Fruit fly (Drosophila melanogaster) whole organism, embryonic: Measurements from ENCODE around the gene CG44000.
A peak's percentile ranks its signal among the peaks of the same experiment; 100 is the strongest.

Experiments used
- Atf3 ChIP-seq: fragments of 200-800 bp; sonication (Bioruptor generic); optimal IDR thresholded peaks from 3 replicates; lab custom pipeline; 2016; ENCODE audit warnings: missing biosample characterization, missing genetic modification characterization
- CG10654 ChIP-seq: fragments of 200-800 bp; sonication (Bioruptor generic); optimal IDR thresholded peaks from 2 replicates; lab custom pipeline; 2016; ENCODE audit warnings: missing biosample characterization, missing genetic modification characterization
- CG10979 ChIP-seq: fragments of 200-800 bp; sonication (Bioruptor generic); optimal IDR thresholded peaks from 2 replicates; lab custom pipeline; 2018; ENCODE audit warnings: missing biosample characterization, mild to moderate bottlenecking, missing genetic modification characterization, moderate library complexity
- CG12769 ChIP-seq: fragments of 200-800 bp; sonication (Bioruptor generic); optimal IDR thresholded peaks from 2 replicates; lab custom pipeline; 2019; ENCODE audit warnings: missing biosample characterization, mild to moderate bottlenecking, missing genetic modification characterization, moderate library complexity
- CG13296 ChIP-seq: fragments of 200-800 bp; sonication (Bioruptor generic); optimal IDR thresholded peaks from 3 replicates; lab custom pipeline; 2018; ENCODE audit warnings: missing biosample characterization, mild to moderate bottlenecking, missing genetic modification characterization
- CG13624 ChIP-seq: fragments of 200-800 bp; sonication (Bioruptor generic); optimal IDR thresholded peaks from 2 replicates; lab custom pipeline; 2016; ENCODE audit warnings: missing biosample characterization, missing genetic modification characterization
- CG16779 ChIP-seq: fragments of 200-800 bp; sonication (Bioruptor generic); IDR thresholded peaks from 2 replicates; pipeline ENCODE4 v1.3.6; 2022; ENCODE audit warnings: missing biosample characterization, missing genetic modification characterization
- CG2712 ChIP-seq: fragments of 200-800 bp; optimal IDR thresholded peaks from 3 replicates; lab custom pipeline; 2019; ENCODE audit warnings: missing biosample characterization, mild to moderate bottlenecking, missing genetic modification characterization, moderate library complexity
- CG31224 ChIP-seq: fragments of 200-800 bp; sonication (Bioruptor generic); IDR thresholded peaks from 2 replicates; pipeline ENCODE4 v1.3.6; 2022; ENCODE audit warnings: missing biosample characterization, missing genetic modification characterization
- CG34224 ChIP-seq: fragments of 200-800 bp; sonication (Bioruptor generic); IDR thresholded peaks from 3 replicates; pipeline ENCODE4 v1.3.6; 2022; ENCODE audit warnings: missing biosample characterization, missing genetic modification characterization; ENCODE audit not compliant: partially characterized antibody
- CG4854 ChIP-seq: fragments of 200-800 bp; sonication (Bioruptor generic); optimal IDR thresholded peaks from 2 replicates; lab custom pipeline; 2016; ENCODE audit warnings: missing biosample characterization, missing genetic modification characterization, inconsistent platforms
- CG6272 ChIP-seq: fragments of 200-800 bp; sonication (Bioruptor generic); IDR thresholded peaks from 2 replicates; pipeline ENCODE4 v1.3.6; 2022; ENCODE audit warnings: missing biosample characterization, missing genetic modification characterization
- CG7839 ChIP-seq: fragments of 200-800 bp; sonication (Bioruptor generic); optimal IDR thresholded peaks from 3 replicates; lab custom pipeline; 2018; ENCODE audit warnings: missing biosample characterization, mild to moderate bottlenecking, missing genetic modification characterization, moderate library complexity
- CG8765 ChIP-seq: fragments of 200-800 bp; sonication (Bioruptor generic); IDR thresholded peaks from 2 replicates; pipeline ENCODE4 v1.3.6; 2022; ENCODE audit warnings: missing biosample characterization, missing genetic modification characterization
- CkIIα-i1 ChIP-seq: fragments of 200-800 bp; sonication (Bioruptor generic); IDR thresholded peaks from 2 replicates; pipeline ENCODE4 v1.3.6; 2022; ENCODE audit warnings: missing biosample characterization, missing genetic modification characterization
- D19A ChIP-seq: fragments of 200-800 bp; optimal IDR thresholded peaks from 3 replicates; lab custom pipeline; 2019; ENCODE audit warnings: missing biosample characterization, mild to moderate bottlenecking, missing genetic modification characterization, moderate library complexity
- Dfd ChIP-seq, 2 experiments: fragments of >200 bp; optimal IDR thresholded peaks; 2 replicates each; lab custom pipeline; 2017; ENCODE audit warnings: missing biosample characterization in 2 of 2, missing genetic modification characterization in 2 of 2
- Doc3 ChIP-seq: fragments of 200-800 bp; sonication (Bioruptor generic); IDR thresholded peaks from 3 replicates; pipeline ENCODE4 v1.3.6; 2022; ENCODE audit warnings: missing biosample characterization, missing genetic modification characterization; ENCODE audit not compliant: partially characterized antibody
- Ets97D ChIP-seq: fragments of 200-800 bp; sonication (Bioruptor generic); optimal IDR thresholded peaks from 3 replicates; lab custom pipeline; 2016; ENCODE audit warnings: missing biosample characterization, missing genetic modification characterization
- Fer2 ChIP-seq: fragments of 200-800 bp; sonication (Bioruptor generic); optimal IDR thresholded peaks from 2 replicates; lab custom pipeline; 2018; ENCODE audit warnings: missing biosample characterization, mild to moderate bottlenecking, missing genetic modification characterization, moderate library complexity
- HLHmδ ChIP-seq: fragments of 200-800 bp; sonication (Bioruptor generic); optimal IDR thresholded peaks from 2 replicates; lab custom pipeline; 2018; ENCODE audit warnings: missing biosample characterization, mild to moderate bottlenecking, missing genetic modification characterization, moderate library complexity
- Hey ChIP-seq: fragments of 200-800 bp; sonication (Bioruptor generic); optimal IDR thresholded peaks from 3 replicates; lab custom pipeline; 2018; ENCODE audit warnings: missing biosample characterization, mild to moderate bottlenecking, missing genetic modification characterization
- HmgZ ChIP-seq: fragments of 200-800 bp; sonication (Bioruptor generic); optimal IDR thresholded peaks from 2 replicates; lab custom pipeline; 2018; ENCODE audit warnings: missing biosample characterization, mild to moderate bottlenecking, missing genetic modification characterization
- Kr ChIP-seq: fragments of 200-800 bp; sonication (Bioruptor generic); optimal IDR thresholded peaks from 2 replicates; lab custom pipeline; 2017; ENCODE audit warnings: missing biosample characterization, mild to moderate bottlenecking, missing genetic modification characterization
- Lim3 ChIP-seq: fragments of 200-800 bp; sonication (Bioruptor generic); IDR thresholded peaks from 2 replicates; pipeline ENCODE4 v1.3.6; 2022; ENCODE audit warnings: missing biosample characterization, missing genetic modification characterization
- MBD-R2 ChIP-seq: fragments of 200-800 bp; sonication (Bioruptor generic); IDR thresholded peaks from 2 replicates; pipeline ENCODE4 v1.3.6; 2022; ENCODE audit warnings: missing biosample characterization, missing genetic modification characterization
- Med ChIP-seq: fragments of 200-800 bp; sonication (Bioruptor generic); peaks from one replicate; lab custom pipeline; 2016; ENCODE audit warnings: missing biosample characterization, missing genetic modification characterization, mild to moderate bottlenecking, inconsistent platforms, moderate library complexity
- NFAT ChIP-seq: fragments of 200-800 bp; sonication (Bioruptor generic); IDR thresholded peaks from 2 replicates; pipeline ENCODE4 v1.3.6; 2022; ENCODE audit warnings: missing biosample characterization, missing genetic modification characterization
- Opbp ChIP-seq: fragments of 200-800 bp; sonication (Bioruptor generic); IDR thresholded peaks from 3 replicates; pipeline ENCODE4 v1.3.6; 2022; ENCODE audit warnings: missing biosample characterization, missing genetic modification characterization; ENCODE audit not compliant: partially characterized antibody
- Optix ChIP-seq: fragments of 200-800 bp; sonication (Bioruptor generic); IDR thresholded peaks from 3 replicates; pipeline ENCODE4 v1.3.6; 2022; ENCODE audit warnings: missing biosample characterization, missing genetic modification characterization
- Poxn ChIP-seq: fragments of 200-800 bp; sonication (Bioruptor generic); IDR thresholded peaks from 2 replicates; pipeline ENCODE4 v1.3.6; 2022; ENCODE audit warnings: missing biosample characterization, missing genetic modification characterization
- Sox100B ChIP-seq: fragments of 200-800 bp; sonication (Bioruptor generic); optimal IDR thresholded peaks from 3 replicates; lab custom pipeline; 2018; ENCODE audit warnings: missing biosample characterization, mild to moderate bottlenecking, missing genetic modification characterization
- al ChIP-seq: fragments of 200-800 bp; sonication (Bioruptor generic); IDR thresholded peaks from 2 replicates; pipeline ENCODE4 v1.3.6; 2022; ENCODE audit warnings: missing biosample characterization, missing genetic modification characterization
- bab2 ChIP-seq: fragments of 200-800 bp; sonication (Bioruptor generic); optimal IDR thresholded peaks from 2 replicates; lab custom pipeline; 2016; ENCODE audit warnings: missing biosample characterization, missing genetic modification characterization
- bowl ChIP-seq: fragments of 200-800 bp; sonication (Bioruptor generic); IDR thresholded peaks from 2 replicates; pipeline ENCODE4 v1.3.6; 2022; ENCODE audit warnings: missing biosample characterization, missing genetic modification characterization
- cas ChIP-seq: fragments of 200-800 bp; sonication (Bioruptor generic); IDR thresholded peaks from 2 replicates; pipeline ENCODE4 v1.3.6; 2022; ENCODE audit warnings: missing biosample characterization, missing genetic modification characterization
- cg ChIP-seq: fragments of 200-800 bp; sonication (Bioruptor generic); optimal IDR thresholded peaks from 3 replicates; lab custom pipeline; 2019; ENCODE audit warnings: missing biosample characterization, mild to moderate bottlenecking, missing genetic modification characterization, moderate library complexity
- her ChIP-seq: fragments of 200-800 bp; sonication (Bioruptor generic); optimal IDR thresholded peaks from 2 replicates; lab custom pipeline; 2016; ENCODE audit warnings: missing biosample characterization, missing genetic modification characterization
- lmd ChIP-seq: fragments of 200-800 bp; sonication (Bioruptor generic); IDR thresholded peaks from 2 replicates; pipeline ENCODE4 v1.3.6; 2022; ENCODE audit warnings: missing biosample characterization, missing genetic modification characterization
- lov ChIP-seq, 2 experiments: fragments of 200-800 bp in 1 of 2; fragments of >200 bp in 1 of 2; sonication (Bioruptor generic) in 1 of 2; IDR thresholded peaks in 1 of 2; optimal IDR thresholded peaks in 1 of 2; 2 replicates in 1 of 2; 3 replicates in 1 of 2; pipeline versions ENCODE4 v1.3.6 to Lab custom; 2017 to 2022; ENCODE audit warnings: missing biosample characterization in 1 of 2, missing genetic modification characterization in 1 of 2
- mam ChIP-seq: fragments of 200-800 bp; sonication (Bioruptor generic); optimal IDR thresholded peaks from 3 replicates; lab custom pipeline; 2016; ENCODE audit warnings: missing biosample characterization, missing genetic modification characterization
- nmo ChIP-seq: fragments of 200-800 bp; sonication (Bioruptor generic); optimal IDR thresholded peaks from 2 replicates; lab custom pipeline; 2018; ENCODE audit warnings: missing biosample characterization, mild to moderate bottlenecking, missing genetic modification characterization, moderate library complexity
- org-1 ChIP-seq: fragments of 200-800 bp; sonication (Bioruptor generic); optimal IDR thresholded peaks from 2 replicates; lab custom pipeline; 2017; ENCODE audit warnings: missing biosample characterization, missing genetic modification characterization
- otp ChIP-seq: fragments of 200-800 bp; sonication (Bioruptor generic); IDR thresholded peaks from 3 replicates; pipeline ENCODE4, ENCODE4 v1.3.6; 2022; ENCODE audit warnings: missing biosample characterization, missing genetic modification characterization
- pnt ChIP-seq: fragments of 200-800 bp; sonication (Bioruptor generic); optimal IDR thresholded peaks from 3 replicates; lab custom pipeline; 2016; ENCODE audit warnings: missing biosample characterization, missing genetic modification characterization
- rib ChIP-seq: fragments of 200-800 bp; sonication (Bioruptor generic); IDR thresholded peaks from 2 replicates; pipeline ENCODE4 v1.3.6; 2022; ENCODE audit warnings: missing biosample characterization, missing genetic modification characterization
- sens-2 ChIP-seq: fragments of 200-800 bp; sonication (Bioruptor generic); IDR thresholded peaks from 2 replicates; pipeline ENCODE4 v1.3.6; 2022; ENCODE audit warnings: missing biosample characterization, missing genetic modification characterization
- seq ChIP-seq: fragments of 200-800 bp; sonication (Bioruptor generic); IDR thresholded peaks from 2 replicates; pipeline ENCODE4 v1.3.6; 2022; ENCODE audit warnings: missing biosample characterization, missing genetic modification characterization
- shn ChIP-seq: fragments of 200-800 bp; sonication (Bioruptor generic); optimal IDR thresholded peaks from 3 replicates; lab custom pipeline; 2016; ENCODE audit warnings: missing biosample characterization, missing genetic modification characterization
- slp2 ChIP-seq: fragments of 200-800 bp; sonication (Bioruptor generic); optimal IDR thresholded peaks from 2 replicates; lab custom pipeline; 2016; ENCODE audit warnings: missing biosample characterization, missing genetic modification characterization
- tup ChIP-seq: fragments of 200-800 bp; sonication (Bioruptor generic); optimal IDR thresholded peaks from 2 replicates; lab custom pipeline; 2016; ENCODE audit warnings: missing biosample characterization, mild to moderate bottlenecking, missing genetic modification characterization, moderate library complexity
- vfl ChIP-seq: fragments of 200-800 bp; sonication (Bioruptor generic); optimal IDR thresholded peaks from 2 replicates; lab custom pipeline; 2016; ENCODE audit warnings: missing biosample characterization, missing genetic modification characterization

CG44000 gene

DNA sequence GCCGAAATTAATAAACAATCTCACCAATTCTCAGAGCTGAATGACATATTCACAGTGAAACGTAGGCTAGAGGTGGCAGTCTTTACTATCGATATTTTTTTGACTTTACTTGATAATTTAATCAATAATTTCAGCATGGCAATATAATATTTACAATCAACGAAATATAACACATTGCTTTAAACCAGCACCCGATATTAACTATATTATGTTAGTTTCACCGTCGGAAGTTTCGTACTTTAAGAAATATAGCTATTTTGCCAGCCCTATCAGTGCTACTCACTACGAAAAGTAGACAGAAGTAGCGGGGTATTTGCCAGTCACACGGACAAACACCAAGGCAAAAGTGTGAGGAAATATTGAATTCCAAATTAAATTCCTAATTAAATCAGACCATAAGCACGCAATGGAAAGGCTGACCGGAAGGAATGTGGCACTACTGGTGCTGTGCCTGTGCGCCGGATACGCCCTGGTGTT lies 32.2 kb upstream of the CG44000 start, which contains the start of the genes CG31917, Tfb5 and SelT (continued):
- no peak for TF ChIP-seq Kr (GFP tag; lab: Kevin White, UChicago)
- no peak for TF ChIP-seq Dfd (GFP tag; optimal IDR thresholded peaks at IDR 0.05; lab: Kevin White, UChicago)
- no peak for TF ChIP-seq pnt
- no peak for TF ChIP-seq al (GFP tag; lab: Robert Waterston, UW)
- TF ChIP-seq cas (GFP tag; lab: Robert Waterston, UW) = no peak
- no peak for TF ChIP-seq slp2 (GFP tag; lab: Kevin White, UChicago)
- TF ChIP-seq tup = no peak
- no peak for TF ChIP-seq rib
- no peak for TF ChIP-seq Poxn (GFP tag; lab: Robert Waterston, UW)
- TF ChIP-seq bowl (GFP tag; lab: Robert Waterston, UW) = no peak
- TF ChIP-seq Optix (GFP tag; lab: Robert Waterston, UW) = no peak
- peak; percentile 49 for TF ChIP-seq shn
- TF ChIP-seq CG31224 (GFP tag; lab: Robert Waterston, UW) = no peak
- TF ChIP-seq Doc3 (GFP tag; lab: Robert Waterston, UW) = peak; percentile 83
- TF ChIP-seq NFAT (GFP tag; lab: Robert Waterston, UW) = no peak
- peak; percentile 76 for TF ChIP-seq HmgZ (tag; lab: Kevin White, UChicago)
- peak; percentile 93 for TF ChIP-seq MBD-R2
- peak; percentile 60 for TF ChIP-seq lov (optimal IDR thresholded peaks at IDR 0.05; lab: Kevin White, UChicago)
- TF ChIP-seq lov (GFP tag; IDR thresholded peaks at IDR 0.05; lab: Robert Waterston, UW) = no peak
- no peak for TF ChIP-seq CG10654
- TF ChIP-seq CkIIα-i1 (GFP tag; lab: Robert Waterston, UW) = no peak
- peak; percentile 92 for TF ChIP-seq Med (GFP tag; lab: Kevin White, UChicago)
- peak; percentile 76 for TF ChIP-seq nmo
- peak; percentile 65 for TF ChIP-seq Ets97D
- no peak for TF ChIP-seq sens-2 (GFP tag; lab: Robert Waterston, UW)
- no peak for TF ChIP-seq CG13296 (GFP tag; lab: Kevin White, UChicago)
- TF ChIP-seq CG16779 (GFP tag; lab: Robert Waterston, UW) = no peak
- peak; percentile 70 for TF ChIP-seq bab2 (GFP tag; lab: Kevin White, UChicago)
- TF ChIP-seq Atf3 (GFP tag; lab: Kevin White, UChicago) = no peak
- TF ChIP-seq org-1 (GFP tag; lab: Kevin White, UChicago) = no peak
- no peak for TF ChIP-seq seq (GFP tag; lab: Robert Waterston, UW)
- no peak for TF ChIP-seq Sox100B (GFP tag; lab: Kevin White, UChicago)
- TF ChIP-seq lmd (GFP tag; lab: Robert Waterston, UW) = 0 out of 2 replicates have a peak, but pooled peaks have one; percentile 16
- peak; percentile 74 for TF ChIP-seq CG34224 (GFP tag; lab: Robert Waterston, UW)
- TF ChIP-seq CG7839 = peak; percentile 59
- TF ChIP-seq cg = no peak
- TF ChIP-seq CG13624 (GFP tag; lab: Kevin White, UChicago) = peak; percentile 82
- peak; percentile 39 for TF ChIP-seq CG10979 (tag; lab: Kevin White, UChicago)
- TF ChIP-seq Fer2 (tag; lab: Kevin White, UChicago) = peak; percentile 17
- TF ChIP-seq CG2712 (tag; lab: Kevin White, UChicago) = peak; percentile 73
- no peak for TF ChIP-seq CG8765
- TF ChIP-seq mam (GFP tag; lab: Kevin White, UChicago) = peak; percentile 68
- TF ChIP-seq CG12769 (tag; lab: Kevin White, UChicago) = no peak
- no peak for TF ChIP-seq D19A
- peak; percentile 39 for TF ChIP-seq CG4854 (GFP tag; lab: Kevin White, UChicago)
- peak; percentile 24 for TF ChIP-seq her (GFP tag; lab: Kevin White, UChicago)
- TF ChIP-seq otp = no peak
- no peak for TF ChIP-seq CG6272 (GFP tag; lab: Robert Waterston, UW)
- TF ChIP-seq HLHmδ (GFP tag; lab: Kevin White, UChicago) = no peak
- TF ChIP-seq Hey (tag; lab: Kevin White, UChicago) = no peak
- TF ChIP-seq vfl (GFP tag; lab: Kevin White, UChicago) = peak; percentile 58
- TF ChIP-seq Opbp (GFP tag; lab: Robert Waterston, UW) = no peak
- no peak for TF ChIP-seq Lim3
